Worm (Caenorhabditis elegans) whole organism, L1 larva: Measurements from ENCODE around the gene Y44A6D.3.

Experiments
- C34B4.2 ChIP-seq: sonication (generic microtip); optimal IDR thresholded peaks from 2 replicates; lab custom pipeline; 2017; ENCODE audit warnings: mild to moderate bottlenecking, missing genetic modification characterization, missing compliant biosample characterization
- F16B12.6 ChIP-seq: fragments of 150-350 bp; optimal IDR thresholded peaks from 2 replicates; lab custom pipeline; 2014; ENCODE audit warnings: missing biosample characterization, missing genetic modification characterization
- alr-1 ChIP-seq: fragments of 200-800 bp; sonication (Bioruptor generic); optimal IDR thresholded peaks from 2 replicates; lab custom pipeline; 2018; ENCODE audit warnings: borderline replicate concordance, mild to moderate bottlenecking, missing genetic modification characterization, missing compliant biosample characterization
- aly-2 ChIP-seq: fragments of 150-350 bp; optimal IDR thresholded peaks from 2 replicates; lab custom pipeline; 2014; ENCODE audit warnings: missing biosample characterization, missing genetic modification characterization
- ama-1 ChIP-seq: fragments of 150-350 bp; optimal IDR thresholded peaks from 2 replicates; lab custom pipeline; 2014
- ceh-63 ChIP-seq: fragments of 200-800 bp; sonication (Bioruptor generic); optimal IDR thresholded peaks from 2 replicates; lab custom pipeline; 2018; ENCODE audit warnings: mild to moderate bottlenecking, missing genetic modification characterization, missing compliant biosample characterization
- ceh-82 ChIP-seq, 3 experiments: fragments of 150-350 bp in 1 of 3; sonication (generic microtip) in 2 of 3; optimal IDR thresholded peaks; 2 replicates each; lab custom pipeline; 2014 to 2017; ENCODE audit warnings: missing biosample characterization in 3 of 3, missing genetic modification characterization in 3 of 3
- ceh-90 ChIP-seq: sonication (generic microtip); optimal IDR thresholded peaks from 2 replicates; lab custom pipeline; 2016; ENCODE audit warnings: missing genetic modification characterization, missing compliant biosample characterization
- ces-1 ChIP-seq: fragments of 150-350 bp; optimal IDR thresholded peaks from 2 replicates; lab custom pipeline; 2014; ENCODE audit warnings: missing biosample characterization, missing genetic modification reagents, missing genetic modification characterization
- dpl-1 ChIP-seq, 3 experiments: fragments of 150-350 bp in 2 of 3; sonication (generic microtip) in 1 of 3; optimal IDR thresholded peaks; 2 replicates each; lab custom pipeline; 2014 to 2017; ENCODE audit warnings: missing biosample characterization in 3 of 3, missing genetic modification characterization in 3 of 3, missing genetic modification reagents in 3 of 3
- efl-1 ChIP-seq, 4 experiments: fragments of 150-350 bp; optimal IDR thresholded peaks in 3 of 4; peaks in 1 of 4; 1 replicate in 1 of 4; 2 replicates in 3 of 4; lab custom pipeline; 2014; ENCODE audit warnings: missing biosample characterization in 2 of 4, missing genetic modification characterization in 2 of 4, missing genetic modification reagents in 2 of 4
- efl-3 ChIP-seq: fragments of 200-800 bp; sonication (Bioruptor generic); optimal IDR thresholded peaks from 2 replicates; lab custom pipeline; 2018; ENCODE audit warnings: mild to moderate bottlenecking, missing genetic modification characterization, missing compliant biosample characterization
- egl-13 ChIP-seq: sonication (generic microtip); optimal IDR thresholded peaks from 2 replicates; lab custom pipeline; 2016; ENCODE audit warnings: missing genotype, missing genetic modification reagents, missing genetic modification characterization, missing compliant biosample characterization
- egl-27 ChIP-seq, 2 experiments: fragments of 150-350 bp in 1 of 2; sonication (generic microtip); optimal IDR thresholded peaks; 3 replicates each; lab custom pipeline; 2017 to 2018; ENCODE audit warnings: missing biosample characterization in 2 of 2, missing genetic modification characterization in 2 of 2, missing genetic modification reagents in 2 of 2
- elt-2 ChIP-seq: sonication (generic microtip); optimal IDR thresholded peaks from 2 replicates; lab custom pipeline; 2016; ENCODE audit warnings: missing genetic modification characterization, mild to moderate bottlenecking, inconsistent platforms, missing compliant biosample characterization, missing genetic modification reagents
- ets-5 ChIP-seq: fragments of 200-800 bp; sonication (Bioruptor generic); IDR thresholded peaks from 2 replicates; pipeline ENCODE4 v1.3.6; 2022; ENCODE audit warnings: missing genetic modification characterization, missing compliant biosample characterization
- fkh-4 ChIP-seq: sonication (generic microtip); optimal IDR thresholded peaks from 2 replicates; lab custom pipeline; 2016; ENCODE audit warnings: missing compliant biosample characterization, missing genetic modification characterization, borderline replicate concordance
- fos-1 ChIP-seq: fragments of 150-350 bp; optimal IDR thresholded peaks from 2 replicates; lab custom pipeline; 2014; ENCODE audit warnings: missing biosample characterization, missing genetic modification characterization
- hlh-17 ChIP-seq: fragments of 200-800 bp; sonication (Bioruptor generic); optimal IDR thresholded peaks from 2 replicates; lab custom pipeline; 2018; ENCODE audit warnings: missing genetic modification characterization, mild to moderate bottlenecking, missing compliant biosample characterization, moderate library complexity, borderline replicate concordance
- hpl-2 ChIP-seq: fragments of 150-350 bp; optimal IDR thresholded peaks from 2 replicates; lab custom pipeline; 2014; ENCODE audit warnings: missing biosample characterization, missing genetic modification reagents, missing genetic modification characterization
- jun-1 ChIP-seq: fragments of 150-350 bp; optimal IDR thresholded peaks from 2 replicates; lab custom pipeline; 2014; ENCODE audit warnings: missing biosample characterization, missing genetic modification reagents, missing genetic modification characterization
- lin-13 ChIP-seq: fragments of 150-350 bp; optimal IDR thresholded peaks from 2 replicates; lab custom pipeline; 2014; ENCODE audit warnings: missing biosample characterization, missing genetic modification reagents, missing genetic modification characterization
- lin-14 ChIP-seq: fragments of 200-800 bp; sonication (Bioruptor generic); optimal IDR thresholded peaks from 2 replicates; lab custom pipeline; 2018; ENCODE audit warnings: mild to moderate bottlenecking, missing genetic modification characterization, moderate library complexity, missing compliant biosample characterization
- lin-15B ChIP-seq: fragments of 150-350 bp; sonication (generic microtip); optimal IDR thresholded peaks from 3 replicates; lab custom pipeline; 2014; ENCODE audit warnings: missing biosample characterization, missing genetic modification characterization
- lsy-2 ChIP-seq, 2 experiments: fragments of 150-350 bp; optimal IDR thresholded peaks; 2 replicates each; lab custom pipeline; 2014; ENCODE audit warnings: missing biosample characterization in 2 of 2, missing genetic modification characterization in 2 of 2
- mab-9 ChIP-seq: fragments of 200-800 bp; sonication (Bioruptor generic); IDR thresholded peaks from 2 replicates; pipeline ENCODE4 v1.3.6; 2022; ENCODE audit warnings: missing genetic modification reagents, missing genetic modification characterization, missing compliant biosample characterization
- mdl-1 ChIP-seq, 2 experiments: fragments of 150-350 bp; optimal IDR thresholded peaks; 2 replicates each; lab custom pipeline; 2014 to 2017; ENCODE audit warnings: missing biosample characterization in 2 of 2, missing genetic modification characterization in 2 of 2, inconsistent platforms in 1 of 2
- mef-2 ChIP-seq: fragments of 150-350 bp; optimal IDR thresholded peaks from 2 replicates; lab custom pipeline; 2014; ENCODE audit warnings: missing biosample characterization, missing genetic modification characterization
- mep-1 ChIP-seq: fragments of 150-350 bp; optimal IDR thresholded peaks from 2 replicates; lab custom pipeline; 2014; ENCODE audit warnings: missing biosample characterization, missing genetic modification characterization
- nhr-12 ChIP-seq: sonication (generic microtip); optimal IDR thresholded peaks from 2 replicates; lab custom pipeline; 2017; ENCODE audit warnings: missing biosample characterization, missing genetic modification characterization
- nhr-19 ChIP-seq: fragments of 200-800 bp; sonication (Bioruptor generic); conservative IDR thresholded peaks from 2 replicates; pipeline ENCODE4 v1.3.6; 2022; ENCODE audit warnings: missing genetic modification characterization, missing compliant biosample characterization
- nhr-237 ChIP-seq: fragments of 150-350 bp; optimal IDR thresholded peaks from 2 replicates; lab custom pipeline; 2014; ENCODE audit warnings: missing biosample characterization, missing genetic modification characterization
- nhr-47 ChIP-seq: sonication (generic microtip); optimal IDR thresholded peaks from 2 replicates; lab custom pipeline; 2016; ENCODE audit warnings: mild to moderate bottlenecking, missing genetic modification characterization, moderate library complexity, missing compliant biosample characterization
- nhr-71 ChIP-seq: sonication (generic microtip); optimal IDR thresholded peaks from 2 replicates; lab custom pipeline; 2016; ENCODE audit warnings: mild to moderate bottlenecking, missing genetic modification characterization, moderate library complexity, missing compliant biosample characterization
- nhr-77 ChIP-seq: fragments of 150-350 bp; optimal IDR thresholded peaks from 2 replicates; lab custom pipeline; 2014; ENCODE audit warnings: missing biosample characterization, missing genetic modification characterization
- nhr-90 ChIP-seq: sonication (generic microtip); optimal IDR thresholded peaks from 2 replicates; lab custom pipeline; 2016; ENCODE audit warnings: mild to moderate bottlenecking, missing genetic modification characterization, missing compliant biosample characterization; ENCODE audit not compliant: poor library complexity
- pag-3 ChIP-seq: sonication (generic microtip); optimal IDR thresholded peaks from 2 replicates; lab custom pipeline; 2017; ENCODE audit warnings: missing genetic modification characterization, mild to moderate bottlenecking, missing compliant biosample characterization, antibody characterized with exemption, borderline replicate concordance; ENCODE audit not compliant: insufficient read depth
- pax-3 ChIP-seq: fragments of 200-800 bp; sonication (Bioruptor generic); optimal IDR thresholded peaks from 2 replicates; lab custom pipeline; 2018; ENCODE audit warnings: mild to moderate bottlenecking, missing genetic modification characterization, moderate library complexity, missing compliant biosample characterization
- snu-23 ChIP-seq: sonication (generic microtip); optimal IDR thresholded peaks from 2 replicates; lab custom pipeline; 2016; ENCODE audit warnings: missing genetic modification characterization, missing compliant biosample characterization
- sox-4 ChIP-seq: sonication (generic microtip); optimal IDR thresholded peaks from 2 replicates; lab custom pipeline; 2016; ENCODE audit warnings: missing genetic modification characterization, missing compliant biosample characterization
- sptf-1 ChIP-seq: fragments of 150-350 bp; optimal IDR thresholded peaks from 2 replicates; lab custom pipeline; 2014; ENCODE audit warnings: missing biosample characterization, missing genetic modification characterization
- swsn-7 ChIP-seq: sonication (generic microtip); optimal IDR thresholded peaks from 2 replicates; lab custom pipeline; 2016; ENCODE audit warnings: missing genetic modification characterization, missing compliant biosample characterization
- tbx-2 ChIP-seq: sonication (generic microtip); optimal IDR thresholded peaks from 2 replicates; lab custom pipeline; 2016; ENCODE audit warnings: missing genetic modification characterization, missing compliant biosample characterization
- unc-30 ChIP-seq: sonication (generic microtip); optimal IDR thresholded peaks from 2 replicates; lab custom pipeline; 2017; ENCODE audit warnings: missing biosample characterization, missing genetic modification characterization
- unc-62 ChIP-seq: fragments of 150-350 bp; optimal IDR thresholded peaks from 2 replicates; lab custom pipeline; 2014; ENCODE audit warnings: missing biosample characterization, missing genetic modification reagents, missing genetic modification characterization
- zip-4 ChIP-seq: fragments of 200-800 bp; sonication (Bioruptor generic); optimal IDR thresholded peaks from 2 replicates; lab custom pipeline; 2018; ENCODE audit warnings: mild to moderate bottlenecking, missing genetic modification characterization, moderate library complexity, missing compliant biosample characterization
- ztf-11 ChIP-seq, 2 experiments: sonication (generic microtip); optimal IDR thresholded peaks; 2 replicates each; lab custom pipeline; 2016 to 2017; ENCODE audit warnings: missing genetic modification characterization in 2 of 2, missing biosample characterization in 1 of 2, missing compliant biosample characterization in 1 of 2
- ztf-4 ChIP-seq: fragments of 150-350 bp; optimal IDR thresholded peaks from 2 replicates; lab custom pipeline; 2014; ENCODE audit warnings: missing biosample characterization, missing genetic modification characterization

The Y44A6D.3 gene

ce11 chrV:20770846-20771245 lies 21.4 kb downstream of the Y44A6D.3 start:
- TF ChIP-seq lin-14 (GFP tag; lab: Kevin White, UChicago), result peak; percentile 22
- TF ChIP-seq ceh-90 (tag; lab: Kevin White, UChicago), result no peak
- no peak for TF ChIP-seq nhr-47
- TF ChIP-seq efl-3 (GFP tag; lab: Kevin White, UChicago), result no peak
- peak; percentile 34 for TF ChIP-seq elt-2
- TF ChIP-seq nhr-90 (tag; lab: Kevin White, UChicago), result no peak
- TF ChIP-seq, all 84 proteins: peak for 2

- TF ChIP-seq ets-5 (no peak), ztf-4 (no peak), lin-15B (tag; lab: Kevin White, UChicago) (no peak), unc-30 (tag; lab: Kevin White, UChicago) (no peak), fos-1 (no peak), sptf-1 (tag; lab: Kevin White, UChicago) (no peak), nhr-12 (tag; lab: Kevin White, UChicago) (no peak), alr-1 (no peak), nhr-71 (tag; lab: Kevin White, UChicago) (no peak), hlh-17 (no peak), mdl-1 (tag; optimal IDR thresholded peaks at IDR 0.05; lab: Kevin White, UChicago) (no peak)
- TF ChIP-seq, all 84 proteins: peak for 0
Observed at ce11 chrV:20770061-20770460, 22.2 kb downstream of the Y44A6D.3 start, which contains the start of gene elp-1. Gene elp-1, minus strand, starts transcription at chrV:20770161.

- TF ChIP-seq lsy-2 (tag; optimal IDR thresholded peaks at IDR 0.05; lab: Kevin White, UChicago) (peak in 1 of 2 experiments; percentile 14), egl-27 (tag; optimal IDR thresholded peaks at IDR 0.05; lab: Kevin White, UChicago) (no peak), ama-1 (lab: Kevin White, UChicago) (no peak), ceh-82 (tag; optimal IDR thresholded peaks at IDR 0.05; lab: Kevin White, UChicago) (no peak), snu-23 (GFP tag; lab: Kevin White, UChicago) (no peak), sox-4 (tag; lab: Kevin White, UChicago) (no peak), pax-3 (tag; lab: Kevin White, UChicago) (no peak), ztf-11 (tag; optimal IDR thresholded peaks at IDR 0.05; lab: Kevin White, UChicago) (no peak), mab-9 (GFP tag; lab: Robert Waterston, UW) (no peak), tbx-2 (no peak), hpl-2 (GFP tag; lab: Kevin White, UChicago) (no peak), pag-3 (no peak), egl-13 (tag; lab: Kevin White, UChicago) (no peak), efl-1 (optimal IDR thresholded peaks at IDR 0.05; lab: Kevin White, UChicago) (no peak), efl-1 (GFP tag; optimal IDR thresholded peaks at IDR 0.05 in 1 of 2; lab: Kevin White, UChicago) (no peak), fkh-4 (tag; lab: Kevin White, UChicago) (no peak), dpl-1 (GFP tag; optimal IDR thresholded peaks at IDR 0.05; lab: Kevin White, UChicago) (no peak), lin-13 (GFP tag; lab: Kevin White, UChicago) (no peak), nhr-71 (tag; lab: Kevin White, UChicago) (peak; percentile 38), elt-2 (no peak), C34B4.2 (tag; lab: Kevin White, UChicago) (no peak), ets-5 (no peak), unc-62 (GFP tag; lab: Kevin White, UChicago) (no peak), F16B12.6 (tag; lab: Kevin White, UChicago) (no peak), mef-2 (no peak), ces-1 (GFP tag; lab: Kevin White, UChicago) (no peak), mep-1 (tag; lab: Kevin White, UChicago) (no peak), lin-15B (tag; lab: Kevin White, UChicago) (no peak), nhr-77 (tag; lab: Kevin White, UChicago) (peak; percentile 42), nhr-237 (tag; lab: Kevin White, UChicago) (no peak), aly-2 (tag; lab: Kevin White, UChicago) (no peak), ztf-4 (no peak), zip-4 (GFP tag; lab: Kevin White, UChicago) (no peak), efl-3 (GFP tag; lab: Kevin White, UChicago) (no peak), nhr-19 (0 out of 2 replicates have a peak, but pooled peaks have one; percentile 23), ceh-63 (GFP tag; lab: Kevin White, UChicago) (no peak), swsn-7 (tag; lab: Kevin White, UChicago) (no peak), lin-14 (GFP tag; lab: Kevin White, UChicago) (peak; percentile 48), unc-30 (tag; lab: Kevin White, UChicago) (no peak), jun-1 (tag; lab: Kevin White, UChicago) (no peak)
Observed at ce11 chrV:20763192-20763591, 29.0 kb downstream of the Y44A6D.3 start.
